Worm (Caenorhabditis elegans) whole organism, L4/young adult: ENCODE data around the gene rer-1.

ENCODE experiments used
- W03F9.2 ChIP-seq: fragments of 150-350 bp; optimal IDR thresholded peaks from 2 replicates; lab custom pipeline; 2014; ENCODE audit warnings: missing biosample characterization, missing genetic modification characterization
- dao-5 ChIP-seq: sonication (generic microtip); optimal IDR thresholded peaks from 2 replicates; lab custom pipeline; 2016; ENCODE audit warnings: missing genotype, missing genetic modification characterization, moderate library complexity, missing compliant biosample characterization
- him-1 ChIP-seq: sonication (generic microtip); optimal IDR thresholded peaks from 2 replicates; lab custom pipeline; 2016; ENCODE audit warnings: missing genotype, missing genetic modification reagents, missing genetic modification characterization, missing compliant biosample characterization

Gene rer-1

ce11 chrII:8817225-8817624 lies 6.1 kb downstream of the rer-1 start:
- TF ChIP-seq W03F9.2 (no peak), him-1 (no peak), dao-5 (tag; lab: Kevin White, UChicago) (no peak)

- TF ChIP-seq W03F9.2: no peak
- TF ChIP-seq him-1: no peak
- TF ChIP-seq dao-5 (tag; lab: Kevin White, UChicago): no peak
Measured at ce11 chrII:8818257-8818656, 7.1 kb downstream of the rer-1 start.

ce11 chrII:8818978-8819896 lies 8.1 kb downstream of the rer-1 start, which contains the start of gene F46C5.10:
Gene F46C5.10, minus strand, starts transcription at chrII:8819028.
- TF ChIP-seq dao-5 (tag; lab: Kevin White, UChicago) (no peak), him-1 (no peak), W03F9.2 (no peak)

- TF ChIP-seq dao-5 (tag; lab: Kevin White, UChicago) (no peak), him-1 (no peak), W03F9.2 (no peak)
Measured at ce11 chrII:8820126-8820972, 9.2 kb downstream of the rer-1 start.

ce11 chrII:8821140-8821595 lies 10.0 kb downstream of the rer-1 start, which contains the start of gene F46C5.1:
Gene F46C5.1, minus strand, starts transcription at chrII:8821190.
- TF ChIP-seq dao-5 (tag; lab: Kevin White, UChicago) (no peak), W03F9.2 (no peak), him-1 (no peak)

ce11 chrII:8822711-8823110 lies 11.5 kb downstream of the rer-1 start:
- TF ChIP-seq dao-5 (tag; lab: Kevin White, UChicago) (no peak), him-1 (no peak), W03F9.2 (no peak)

- TF ChIP-seq W03F9.2: no peak
- TF ChIP-seq dao-5 (tag; lab: Kevin White, UChicago): no peak
- no peak for TF ChIP-seq him-1
Measured at ce11 chrII:8825769-8826168, 14.6 kb downstream of the rer-1 start, which contains the start of gene nas-25. Gene nas-25, plus strand, starts transcription at chrII:8826069.

- TF ChIP-seq dao-5 (tag; lab: Kevin White, UChicago) (no peak), W03F9.2 (no peak), him-1 (no peak)
Measured at ce11 chrII:8829189-8829588, 18.0 kb downstream of the rer-1 start, which contains the start of gene F46C5.2. Gene F46C5.2, minus strand, starts transcription at chrII:8829289.

- TF ChIP-seq dao-5 (tag; lab: Kevin White, UChicago): no peak
- TF ChIP-seq W03F9.2: no peak
- TF ChIP-seq him-1: no peak
Measured at ce11 chrII:8830917-8831316, 19.7 kb downstream of the rer-1 start.

ce11 chrII:8832941-8833340 lies 21.8 kb downstream of the rer-1 start:
- no peak for TF ChIP-seq W03F9.2
- no peak for TF ChIP-seq dao-5 (tag; lab: Kevin White, UChicago)
- TF ChIP-seq him-1: no peak

- TF ChIP-seq W03F9.2: no peak
- no peak for TF ChIP-seq him-1
- no peak for TF ChIP-seq dao-5 (tag; lab: Kevin White, UChicago)
Measured at ce11 chrII:8835857-8836256, 24.7 kb downstream of the rer-1 start, which contains the start of gene F46C5.4. Gene F46C5.4, plus strand, starts transcription at chrII:8836078.

ce11 chrII:8839025-8839424 lies 27.9 kb downstream of the rer-1 start, which contains the start of gene F46C5.7:
Gene F46C5.7, plus strand, starts transcription at chrII:8839325.
- no peak for TF ChIP-seq W03F9.2
- TF ChIP-seq dao-5 (tag; lab: Kevin White, UChicago): no peak

- TF ChIP-seq dao-5 (tag; lab: Kevin White, UChicago) (no peak), W03F9.2 (no peak), him-1 (no peak)
Measured at ce11 chrII:8844465-8845126, 33.4 kb downstream of the rer-1 start, which contains the start of gene F46C5.6. Gene F46C5.6, minus strand, starts transcription at chrII:8844515.

- TF ChIP-seq W03F9.2: no peak
- no peak for TF ChIP-seq him-1
- no peak for TF ChIP-seq dao-5 (tag; lab: Kevin White, UChicago)
Measured at ce11 chrII:8845298-8845697, 34.1 kb downstream of the rer-1 start, which contains the start of gene agxt-1. Gene agxt-1, plus strand, starts transcription at chrII:8845598.
